Worm (Caenorhabditis elegans) whole organism, L2 larva: Measurements from ENCODE around the gene tbc-6.

Experiments used
- C34F6.9 ChIP-seq: fragments of 150-350 bp; optimal IDR thresholded peaks from 2 replicates; lab custom pipeline; 2014; ENCODE audit warnings: missing biosample characterization, missing genetic modification characterization
- F13H6.1 ChIP-seq: sonication (generic microtip); optimal IDR thresholded peaks from 2 replicates; lab custom pipeline; 2016; ENCODE audit warnings: missing genetic modification characterization, missing compliant biosample characterization
- R02D3.7 ChIP-seq: fragments of 150-350 bp; optimal IDR thresholded peaks from 2 replicates; lab custom pipeline; 2014; ENCODE audit warnings: missing biosample characterization, missing genetic modification characterization
- Y55F3AM.14 ChIP-seq: fragments of 200-800 bp; sonication (Bioruptor generic); optimal IDR thresholded peaks from 2 replicates; lab custom pipeline; 2018; ENCODE audit warnings: mild to moderate bottlenecking, missing genetic modification characterization, missing compliant biosample characterization
- ZK546.5 ChIP-seq: sonication (generic microtip); optimal IDR thresholded peaks from 2 replicates; lab custom pipeline; 2017; ENCODE audit warnings: missing biosample characterization, missing genetic modification characterization
- alr-1 ChIP-seq: fragments of 150-350 bp; optimal IDR thresholded peaks from 2 replicates; lab custom pipeline; 2014; ENCODE audit warnings: missing biosample characterization, missing genetic modification characterization
- ama-1 ChIP-seq: fragments of 150-350 bp; optimal IDR thresholded peaks from 2 replicates; lab custom pipeline; 2018; ENCODE audit warnings: inconsistent platforms
- blmp-1 ChIP-seq: sonication (generic microtip); optimal IDR thresholded peaks from 2 replicates; lab custom pipeline; 2017; ENCODE audit warnings: missing genetic modification characterization, mild to moderate bottlenecking, missing compliant biosample characterization, antibody characterized with exemption, moderate library complexity; ENCODE audit not compliant: insufficient read depth
- ceh-16 ChIP-seq: fragments of 150-350 bp; optimal IDR thresholded peaks from 2 replicates; lab custom pipeline; 2014; ENCODE audit warnings: missing biosample characterization, missing genetic modification characterization
- crh-2 ChIP-seq: sonication (generic microtip); optimal IDR thresholded peaks from 2 replicates; lab custom pipeline; 2017; ENCODE audit warnings: missing biosample characterization, missing genetic modification characterization
- dmd-4 ChIP-seq: sonication (generic microtip); optimal IDR thresholded peaks from 2 replicates; lab custom pipeline; 2017; ENCODE audit warnings: missing biosample characterization, missing genetic modification characterization
- egl-27 ChIP-seq: sonication (generic microtip); optimal IDR thresholded peaks from 3 replicates; lab custom pipeline; 2017; ENCODE audit warnings: missing biosample characterization, missing genetic modification reagents, missing genetic modification characterization
- elt-3 ChIP-seq: sonication (generic microtip); optimal IDR thresholded peaks from 2 replicates; lab custom pipeline; 2017; ENCODE audit warnings: missing biosample characterization, missing genetic modification characterization
- gmeb-1 ChIP-seq: fragments of 150-350 bp; optimal IDR thresholded peaks from 2 replicates; lab custom pipeline; 2014; ENCODE audit warnings: missing biosample characterization, missing genetic modification characterization
- lin-11 ChIP-seq: fragments of 150-350 bp; sonication (generic microtip); optimal IDR thresholded peaks from 2 replicates; lab custom pipeline; 2014; ENCODE audit warnings: missing biosample characterization, missing genetic modification characterization, inconsistent platforms, mixed read lengths
- lin-13 ChIP-seq: fragments of 150-350 bp; optimal IDR thresholded peaks from 2 replicates; lab custom pipeline; 2014; ENCODE audit warnings: missing biosample characterization, missing genetic modification reagents, missing genetic modification characterization
- lsy-2 ChIP-seq, 2 experiments: fragments of 150-350 bp in 1 of 2; sonication (generic microtip) in 1 of 2; optimal IDR thresholded peaks; 2 replicates each; lab custom pipeline; 2014 to 2017; ENCODE audit warnings: missing biosample characterization in 2 of 2, missing genetic modification characterization in 2 of 2
- mab-5 ChIP-seq: fragments of 150-350 bp; optimal IDR thresholded peaks from 2 replicates; lab custom pipeline; 2014; ENCODE audit warnings: missing biosample characterization, missing genetic modification characterization
- mbf-1 ChIP-seq: sonication (generic microtip); optimal IDR thresholded peaks from 2 replicates; lab custom pipeline; 2017; ENCODE audit warnings: missing biosample characterization, missing genetic modification characterization
- nhr-10 ChIP-seq: sonication (generic microtip); optimal IDR thresholded peaks from 2 replicates; lab custom pipeline; 2017; ENCODE audit warnings: missing biosample characterization, missing genetic modification characterization
- nhr-11 ChIP-seq: fragments of 150-350 bp; optimal IDR thresholded peaks from 2 replicates; lab custom pipeline; 2014; ENCODE audit warnings: missing biosample characterization, missing genetic modification characterization
- nhr-12 ChIP-seq: fragments of 150-350 bp; optimal IDR thresholded peaks from 2 replicates; lab custom pipeline; 2014; ENCODE audit warnings: missing biosample characterization, missing genetic modification characterization
- nhr-129 ChIP-seq: fragments of 150-350 bp; optimal IDR thresholded peaks from 2 replicates; lab custom pipeline; 2014; ENCODE audit warnings: missing biosample characterization, missing genetic modification characterization
- nhr-21 ChIP-seq: fragments of 150-350 bp; optimal IDR thresholded peaks from 2 replicates; lab custom pipeline; 2014; ENCODE audit warnings: missing biosample characterization, missing genetic modification characterization
- nhr-23 ChIP-seq: fragments of 150-350 bp; optimal IDR thresholded peaks from 2 replicates; lab custom pipeline; 2014; ENCODE audit warnings: missing biosample characterization, missing genetic modification reagents, missing genetic modification characterization
- nhr-25 ChIP-seq: fragments of 150-350 bp; sonication (generic microtip); optimal IDR thresholded peaks from 3 replicates; lab custom pipeline; 2014; ENCODE audit warnings: missing biosample characterization, missing genetic modification characterization
- nhr-6 ChIP-seq: fragments of 150-350 bp; optimal IDR thresholded peaks from 2 replicates; lab custom pipeline; 2014; ENCODE audit warnings: missing biosample characterization, missing genetic modification characterization
- nhr-77 ChIP-seq: fragments of 150-350 bp; optimal IDR thresholded peaks from 2 replicates; lab custom pipeline; 2014; ENCODE audit warnings: missing biosample characterization, missing genetic modification characterization
- peb-1 ChIP-seq: fragments of 150-350 bp; optimal IDR thresholded peaks from 2 replicates; lab custom pipeline; 2014; ENCODE audit warnings: missing biosample characterization, missing genetic modification characterization
- sem-4 ChIP-seq: fragments of 150-350 bp; optimal IDR thresholded peaks from 2 replicates; lab custom pipeline; 2014; ENCODE audit warnings: missing biosample characterization, missing genetic modification reagents, missing genetic modification characterization
- skn-1 ChIP-seq: sonication (generic microtip); optimal IDR thresholded peaks from 2 replicates; lab custom pipeline; 2017; ENCODE audit warnings: missing biosample characterization, missing genetic modification characterization
- sma-3 ChIP-seq: sonication (generic microtip); optimal IDR thresholded peaks from 2 replicates; lab custom pipeline; 2016; ENCODE audit warnings: missing genetic modification reagents, missing genetic modification characterization, missing compliant biosample characterization
- sma-9 ChIP-seq, 2 experiments: fragments of 150-350 bp in 1 of 2; sonication (generic microtip) in 1 of 2; optimal IDR thresholded peaks; 2 replicates each; lab custom pipeline; 2014 to 2016; ENCODE audit warnings: missing genetic modification characterization in 2 of 2, mild to moderate bottlenecking in 1 of 2, missing biosample characterization in 1 of 2, missing compliant biosample characterization in 1 of 2, missing genetic modification reagents in 1 of 2, moderate library complexity in 1 of 2
- snpc-4 ChIP-seq: fragments of 150-350 bp; optimal IDR thresholded peaks from 2 replicates; lab custom pipeline; 2014; ENCODE audit warnings: missing biosample characterization, missing genetic modification characterization
- unc-39 ChIP-seq: fragments of 150-350 bp; optimal IDR thresholded peaks from 2 replicates; lab custom pipeline; 2014; ENCODE audit warnings: missing biosample characterization, missing genetic modification characterization
- unc-55 ChIP-seq: fragments of 150-350 bp; sonication (generic microtip); optimal IDR thresholded peaks from 3 replicates; lab custom pipeline; 2014; ENCODE audit warnings: missing biosample characterization, missing genetic modification reagents, missing genetic modification characterization
- zag-1 ChIP-seq: fragments of 150-350 bp; optimal IDR thresholded peaks from 2 replicates; lab custom pipeline; 2014; ENCODE audit warnings: missing biosample characterization, missing genetic modification characterization
- ztf-1 ChIP-seq: fragments of 200-800 bp; sonication (Bioruptor generic); conservative IDR thresholded peaks from 2 replicates; pipeline ENCODE4 v1.3.6; 2022; ENCODE audit warnings: missing genetic modification characterization, missing compliant biosample characterization
- ztf-11 ChIP-seq: sonication (generic microtip); optimal IDR thresholded peaks from 2 replicates; lab custom pipeline; 2017; ENCODE audit warnings: missing biosample characterization, missing genetic modification characterization
- ztf-4 ChIP-seq: fragments of 150-350 bp; optimal IDR thresholded peaks from 2 replicates; lab custom pipeline; 2014; ENCODE audit warnings: missing biosample characterization, missing genetic modification characterization

The tbc-6 gene

ce11 chrII:6888211-6888610 lies 40.3 kb downstream of the tbc-6 start:
- TF ChIP-seq unc-39 (tag; lab: Kevin White, UChicago) (no peak), Y55F3AM.14 (GFP tag; lab: Kevin White, UChicago) (peak; percentile 42), mab-5 (tag; lab: Kevin White, UChicago) (peak; percentile 3), zag-1 (tag; lab: Kevin White, UChicago) (no peak), gmeb-1 (tag; lab: Kevin White, UChicago) (peak; percentile 62), lsy-2 (tag; optimal IDR thresholded peaks at IDR 0.05; lab: Kevin White, UChicago) (peak in 1 of 2 experiments; percentile 74), unc-55 (GFP tag; lab: Kevin White, UChicago) (peak; percentile 18), ztf-1 (no peak), ama-1 (lab: Kevin White, UChicago) (peak; percentile 63), sma-3 (GFP tag; lab: Kevin White, UChicago) (peak; percentile 36), mbf-1 (tag; lab: Kevin White, UChicago) (no peak), lin-13 (GFP tag; lab: Kevin White, UChicago) (peak; percentile 68), blmp-1 (tag; lab: Kevin White, UChicago) (no peak), sem-4 (peak; percentile 32), ztf-4 (tag; lab: Kevin White, UChicago) (peak; percentile 89), nhr-129 (peak; percentile 36), nhr-6 (tag; lab: Kevin White, UChicago) (peak; percentile 46), F13H6.1 (tag; lab: Kevin White, UChicago) (peak; percentile 35), R02D3.7 (tag; lab: Kevin White, UChicago) (no peak), nhr-23 (no peak), nhr-25 (tag; lab: Kevin White, UChicago) (peak; percentile 25), crh-2 (tag; lab: Kevin White, UChicago) (peak; percentile 79), C34F6.9 (peak; percentile 16), sma-9 (GFP tag; optimal IDR thresholded peaks at IDR 0.05; lab: Kevin White, UChicago) (peak; percentile 49), sma-9 (tag; optimal IDR thresholded peaks at IDR 0.05; lab: Kevin White, UChicago) (no peak)

ce11 chrII:6888661-6889579 lies 41.0 kb downstream of the tbc-6 start:
- TF ChIP-seq ceh-16 (tag; lab: Kevin White, UChicago): peak; percentile 3
- TF ChIP-seq mab-5 (tag; lab: Kevin White, UChicago): no peak
- TF ChIP-seq peb-1: no peak
- TF ChIP-seq ama-1 (lab: Kevin White, UChicago): peak; percentile 81

ce11 chrII:6889580-6889922 lies 41.6 kb downstream of the tbc-6 start:
- TF ChIP-seq snpc-4 (tag; lab: Kevin White, UChicago) (no peak), gmeb-1 (tag; lab: Kevin White, UChicago) (peak; percentile 15)
- TF ChIP-seq, all 48 proteins: peak for 1

- TF ChIP-seq nhr-23 (no peak), Y55F3AM.14 (GFP tag; lab: Kevin White, UChicago) (peak; percentile 28), ama-1 (lab: Kevin White, UChicago) (peak; percentile 49), nhr-129 (peak; percentile 21), nhr-11 (no peak)
Measured at ce11 chrII:6890095-6890494, 42.2 kb downstream of the tbc-6 start, which contains the start of gene acer-1. acer-1 (minus strand) TSS chrII:6890400.

DNA sequence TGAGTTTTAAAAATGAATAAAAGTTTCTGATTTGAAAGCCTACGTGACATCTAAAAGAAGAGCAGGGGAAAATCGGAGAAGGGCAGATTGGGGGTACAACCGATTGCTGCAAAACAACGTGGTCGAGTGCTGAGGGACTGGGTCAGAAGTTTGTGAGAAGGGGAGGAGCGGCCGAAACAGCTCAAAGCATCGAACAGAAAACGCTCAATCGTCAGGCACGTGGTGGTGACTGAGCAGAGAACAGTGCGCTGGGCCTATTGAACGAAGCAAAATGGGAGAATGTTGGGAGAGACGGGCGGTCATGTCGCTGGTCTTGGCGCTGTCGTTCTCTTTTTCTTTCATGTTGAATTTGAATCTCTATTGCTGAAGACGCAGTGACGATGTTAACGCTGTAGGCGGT lies 43.3 kb downstream of the tbc-6 start:
- TF ChIP-seq sem-4 (peak; percentile 58), nhr-21 (tag; lab: Kevin White, UChicago) (peak; percentile 78), C34F6.9 (peak; percentile 66), egl-27 (peak; percentile 43), elt-3 (tag; lab: Kevin White, UChicago) (no peak), Y55F3AM.14 (GFP tag; lab: Kevin White, UChicago) (no peak), alr-1 (tag; lab: Kevin White, UChicago) (no peak), ztf-1 (no peak), nhr-10 (tag; lab: Kevin White, UChicago) (no peak), nhr-77 (no peak), F13H6.1 (tag; lab: Kevin White, UChicago) (peak; percentile 63), ama-1 (lab: Kevin White, UChicago) (peak; percentile 88), ztf-11 (no peak), blmp-1 (tag; lab: Kevin White, UChicago) (peak; percentile 47), nhr-12 (tag; lab: Kevin White, UChicago) (no peak), sma-3 (GFP tag; lab: Kevin White, UChicago) (peak; percentile 54), nhr-6 (tag; lab: Kevin White, UChicago) (no peak), gmeb-1 (tag; lab: Kevin White, UChicago) (peak; percentile 7), skn-1 (tag; lab: Kevin White, UChicago) (no peak), snpc-4 (tag; lab: Kevin White, UChicago) (peak; percentile 21), nhr-23 (no peak), ztf-4 (tag; lab: Kevin White, UChicago) (peak; percentile 13), lin-11 (tag; lab: Kevin White, UChicago) (peak; percentile 26), unc-55 (GFP tag; lab: Kevin White, UChicago) (peak; percentile 40), dmd-4 (tag; lab: Kevin White, UChicago) (no peak), mbf-1 (tag; lab: Kevin White, UChicago) (no peak), ZK546.5 (no peak), zag-1 (tag; lab: Kevin White, UChicago) (no peak), lsy-2 (tag; optimal IDR thresholded peaks at IDR 0.05; lab: Kevin White, UChicago) (peak in 1 of 2 experiments; percentile 11)
